Fruit fly (Drosophila melanogaster): ENCODE data around the gene CG15535.

The CG15535 gene

dm6 chr3R:30428459-30428858, 4.7 kb upstream of the CG15535 start, which contains the start of gene CG15533:
Gene CG15533, plus strand, starts transcription at chr3R:30428820.
- TF ChIP-seq CG1620 (GFP tag; optimal IDR thresholded peaks at IDR 0.05) (no peak), Clk (GFP tag; optimal IDR thresholded peaks at IDR 0.05) (no peak), CG11617 (GFP tag; optimal IDR thresholded peaks at IDR 0.05) (no peak), bab1 (GFP tag; optimal IDR thresholded peaks at IDR 0.05) (no peak), CG14711 (tag; optimal IDR thresholded peaks at IDR 0.05) (no peak)

- TF ChIP-seq Crg-1 (GFP tag; optimal IDR thresholded peaks at IDR 0.05) (no peak), CG5204 (GFP tag; optimal IDR thresholded peaks at IDR 0.05) (peak; percentile 55), Clk (GFP tag; optimal IDR thresholded peaks at IDR 0.05) (no peak), bab1 (GFP tag; optimal IDR thresholded peaks at IDR 0.05) (peak; percentile 67), CG1620 (GFP tag; optimal IDR thresholded peaks at IDR 0.05) (peak; percentile 1), CG7101 (tag; optimal IDR thresholded peaks at IDR 0.05) (no peak), CG12768 (GFP tag; optimal IDR thresholded peaks at IDR 0.05) (peak; percentile 83), tj (GFP tag; optimal IDR thresholded peaks at IDR 0.05) (peak; percentile 15), pad (GFP tag; optimal IDR thresholded peaks at IDR 0.05) (no peak), kay (GFP tag; ENCODE audit: borderline replicate concordance) (no peak), Mnt (GFP tag; optimal IDR thresholded peaks at IDR 0.05) (peak; percentile 39), CG7045 (GFP tag; optimal IDR thresholded peaks at IDR 0.05) (peak; percentile 23), CG33017 (tag; optimal IDR thresholded peaks at IDR 0.05) (peak; percentile 13), toe (GFP tag; optimal IDR thresholded peaks at IDR 0.05) (peak; percentile 80), CG11617 (GFP tag; optimal IDR thresholded peaks at IDR 0.05) (peak; percentile 36), ovo (GFP tag; optimal IDR thresholded peaks at IDR 0.05) (no peak), cnc (optimal IDR thresholded peaks at IDR 0.05) (no peak), CG14711 (tag; optimal IDR thresholded peaks at IDR 0.05) (no peak), Hr96 (GFP tag; optimal IDR thresholded peaks at IDR 0.05) (peak; percentile 47), cic (GFP tag; optimal IDR thresholded peaks at IDR 0.05) (peak; percentile 46)
These were observed 4.2 kb upstream of the CG15535 start, which contains the start of gene CG2218 for dm6 chr3R:30427805-30428359. Gene CG2218, minus strand, starts transcription at chr3R:30428276.

dm6 chr3R:30426626-30427025, 2.9 kb upstream of the CG15535 start:
- TF ChIP-seq pad (GFP tag; optimal IDR thresholded peaks at IDR 0.05) (no peak), CG7101 (tag; optimal IDR thresholded peaks at IDR 0.05) (no peak)

- TF ChIP-seq cic (GFP tag; optimal IDR thresholded peaks at IDR 0.05) (no peak), CG12768 (GFP tag; optimal IDR thresholded peaks at IDR 0.05) (peak; percentile 16), pad (GFP tag; optimal IDR thresholded peaks at IDR 0.05) (no peak), CG7101 (tag; optimal IDR thresholded peaks at IDR 0.05) (no peak)
These were observed 1.9 kb upstream of the CG15535 start for dm6 chr3R:30425622-30426021.

- TF ChIP-seq cnc (optimal IDR thresholded peaks at IDR 0.05) (no peak), Clk (GFP tag; optimal IDR thresholded peaks at IDR 0.05) (no peak), bab1 (GFP tag; optimal IDR thresholded peaks at IDR 0.05) (peak; percentile 19), CG5204 (GFP tag; optimal IDR thresholded peaks at IDR 0.05) (no peak), CG7045 (GFP tag; optimal IDR thresholded peaks at IDR 0.05) (no peak), tj (GFP tag; optimal IDR thresholded peaks at IDR 0.05) (no peak)
These were observed 1.3 kb upstream of the CG15535 start, which contains the start of gene CG15536 for dm6 chr3R:30424993-30425392. Gene CG15536, minus strand, starts transcription at chr3R:30425162.

- TF ChIP-seq bab1 (GFP tag; optimal IDR thresholded peaks at IDR 0.05) (no peak), Hr96 (GFP tag; optimal IDR thresholded peaks at IDR 0.05) (no peak), cic (GFP tag; optimal IDR thresholded peaks at IDR 0.05) (no peak), CG1620 (GFP tag; optimal IDR thresholded peaks at IDR 0.05) (no peak), tj (GFP tag; optimal IDR thresholded peaks at IDR 0.05) (no peak), Mnt (GFP tag; optimal IDR thresholded peaks at IDR 0.05) (no peak), Clk (GFP tag; optimal IDR thresholded peaks at IDR 0.05) (no peak), cnc (optimal IDR thresholded peaks at IDR 0.05) (no peak), CG14711 (tag; optimal IDR thresholded peaks at IDR 0.05) (no peak), CG12768 (GFP tag; optimal IDR thresholded peaks at IDR 0.05) (no peak), CG5204 (GFP tag; optimal IDR thresholded peaks at IDR 0.05) (no peak), CG7101 (tag; optimal IDR thresholded peaks at IDR 0.05) (no peak), Crg-1 (GFP tag; optimal IDR thresholded peaks at IDR 0.05) (no peak)
These were observed 858 bp downstream of the CG15535 start, which contains the start of the genes CG2217 and CG42740 for dm6 chr3R:30422871-30423270. Gene CG2217, minus strand, starts transcription at chr3R:30422971. Gene CG42740, minus strand, starts transcription at chr3R:30422971.

dm6 chr3R:30419216-30419615, 4.5 kb downstream of the CG15535 start:
- TF ChIP-seq ovo (GFP tag; optimal IDR thresholded peaks at IDR 0.05) = no peak
- TF ChIP-seq CG7101 (tag; optimal IDR thresholded peaks at IDR 0.05) = no peak
- TF ChIP-seq kay (GFP tag; ENCODE audit: borderline replicate concordance) = peak; percentile 50
- TF ChIP-seq CG1620 (GFP tag; optimal IDR thresholded peaks at IDR 0.05) = no peak

All from whole organism, adult.